Worm (Caenorhabditis elegans) whole organism, L1 larva: Measurements from ENCODE around the gene T24C4.10.

Experiments
- C04F5.9 ChIP-seq: sonication (generic microtip); optimal IDR thresholded peaks from 2 replicates; lab custom pipeline; 2016; ENCODE audit warnings: missing genetic modification characterization, missing compliant biosample characterization
- C34B4.2 ChIP-seq: sonication (generic microtip); optimal IDR thresholded peaks from 2 replicates; lab custom pipeline; 2017; ENCODE audit warnings: mild to moderate bottlenecking, missing genetic modification characterization, missing compliant biosample characterization
- F16B12.6 ChIP-seq: fragments of 150-350 bp; optimal IDR thresholded peaks from 2 replicates; lab custom pipeline; 2014; ENCODE audit warnings: missing biosample characterization, missing genetic modification characterization
- Y116A8C.19 ChIP-seq: sonication (generic microtip); optimal IDR thresholded peaks from 2 replicates; lab custom pipeline; 2016; ENCODE audit warnings: missing compliant biosample characterization, missing genetic modification characterization, borderline replicate concordance
- aha-1 ChIP-seq: fragments of 150-350 bp; optimal IDR thresholded peaks from 2 replicates; lab custom pipeline; 2014; ENCODE audit warnings: missing biosample characterization, missing genetic modification characterization
- blmp-1 ChIP-seq: fragments of 150-350 bp; optimal IDR thresholded peaks from 2 replicates; lab custom pipeline; 2014; ENCODE audit warnings: missing biosample characterization, missing genetic modification characterization
- ceh-88 ChIP-seq: fragments of 200-800 bp; sonication (Bioruptor generic); IDR thresholded peaks from 2 replicates; pipeline ENCODE4 v1.3.6; 2022; ENCODE audit warnings: missing genetic modification characterization, missing compliant biosample characterization
- ceh-90 ChIP-seq: sonication (generic microtip); optimal IDR thresholded peaks from 2 replicates; lab custom pipeline; 2016; ENCODE audit warnings: missing genetic modification characterization, missing compliant biosample characterization
- ces-1 ChIP-seq: fragments of 150-350 bp; optimal IDR thresholded peaks from 2 replicates; lab custom pipeline; 2014; ENCODE audit warnings: missing biosample characterization, missing genetic modification reagents, missing genetic modification characterization
- dpl-1 ChIP-seq, 3 experiments: fragments of 150-350 bp in 2 of 3; sonication (generic microtip) in 1 of 3; optimal IDR thresholded peaks; 2 replicates each; lab custom pipeline; 2014 to 2017; ENCODE audit warnings: missing biosample characterization in 3 of 3, missing genetic modification characterization in 3 of 3, missing genetic modification reagents in 3 of 3
- dsc-1 ChIP-seq: sonication (generic microtip); optimal IDR thresholded peaks from 2 replicates; lab custom pipeline; 2016; ENCODE audit warnings: mild to moderate bottlenecking, missing genetic modification characterization, missing compliant biosample characterization
- efl-1 ChIP-seq, 4 experiments: fragments of 150-350 bp; optimal IDR thresholded peaks in 3 of 4; peaks in 1 of 4; 1 replicate in 1 of 4; 2 replicates in 3 of 4; lab custom pipeline; 2014; ENCODE audit warnings: missing biosample characterization in 2 of 4, missing genetic modification characterization in 2 of 4, missing genetic modification reagents in 2 of 4
- egl-13 ChIP-seq: sonication (generic microtip); optimal IDR thresholded peaks from 2 replicates; lab custom pipeline; 2016; ENCODE audit warnings: missing genotype, missing genetic modification reagents, missing genetic modification characterization, missing compliant biosample characterization
- egl-27 ChIP-seq, 2 experiments: fragments of 150-350 bp in 1 of 2; sonication (generic microtip); optimal IDR thresholded peaks; 3 replicates each; lab custom pipeline; 2017 to 2018; ENCODE audit warnings: missing biosample characterization in 2 of 2, missing genetic modification characterization in 2 of 2, missing genetic modification reagents in 2 of 2
- elt-3 ChIP-seq, 6 experiments: fragments of 150-350 bp in 1 of 6; sonication (generic microtip); optimal IDR thresholded peaks; 2 replicates each; lab custom pipeline; 2017 to 2018; ENCODE audit warnings: missing biosample characterization in 6 of 6, missing genetic modification characterization in 6 of 6, inconsistent platforms in 1 of 6
- ets-5 ChIP-seq: fragments of 200-800 bp; sonication (Bioruptor generic); IDR thresholded peaks from 2 replicates; pipeline ENCODE4 v1.3.6; 2022; ENCODE audit warnings: missing genetic modification characterization, missing compliant biosample characterization
- fkh-4 ChIP-seq: sonication (generic microtip); optimal IDR thresholded peaks from 2 replicates; lab custom pipeline; 2016; ENCODE audit warnings: missing compliant biosample characterization, missing genetic modification characterization, borderline replicate concordance
- fos-1 ChIP-seq: fragments of 150-350 bp; optimal IDR thresholded peaks from 2 replicates; lab custom pipeline; 2014; ENCODE audit warnings: missing biosample characterization, missing genetic modification characterization
- grh-1 ChIP-seq: fragments of 200-800 bp; sonication (Bioruptor generic); IDR thresholded peaks from 2 replicates; pipeline ENCODE4 v1.3.6; 2022; ENCODE audit warnings: missing genetic modification reagents, missing genetic modification characterization, missing compliant biosample characterization
- hlh-17 ChIP-seq: fragments of 200-800 bp; sonication (Bioruptor generic); optimal IDR thresholded peaks from 2 replicates; lab custom pipeline; 2018; ENCODE audit warnings: missing genetic modification characterization, mild to moderate bottlenecking, missing compliant biosample characterization, moderate library complexity, borderline replicate concordance
- isw-1 ChIP-seq: fragments of 200-800 bp; sonication (Bioruptor generic); IDR thresholded peaks from 2 replicates; pipeline ENCODE4 v1.3.6; 2022; ENCODE audit warnings: missing genetic modification characterization, missing compliant biosample characterization
- jun-1 ChIP-seq: fragments of 150-350 bp; optimal IDR thresholded peaks from 2 replicates; lab custom pipeline; 2014; ENCODE audit warnings: missing biosample characterization, missing genetic modification reagents, missing genetic modification characterization
- lin-13 ChIP-seq: fragments of 150-350 bp; optimal IDR thresholded peaks from 2 replicates; lab custom pipeline; 2014; ENCODE audit warnings: missing biosample characterization, missing genetic modification reagents, missing genetic modification characterization
- lin-15B ChIP-seq: fragments of 150-350 bp; sonication (generic microtip); optimal IDR thresholded peaks from 3 replicates; lab custom pipeline; 2014; ENCODE audit warnings: missing biosample characterization, missing genetic modification characterization
- lin-35 ChIP-seq, 2 experiments: fragments of 150-350 bp; optimal IDR thresholded peaks; 2 replicates each; lab custom pipeline; 2014; ENCODE audit warnings: missing biosample characterization in 2 of 2, missing genetic modification characterization in 2 of 2, missing genetic modification reagents in 2 of 2
- lin-39 ChIP-seq: fragments of 150-350 bp; optimal IDR thresholded peaks from 2 replicates; lab custom pipeline; 2014; ENCODE audit warnings: missing biosample characterization, missing genetic modification reagents, missing genetic modification characterization
- lir-3 ChIP-seq: sonication (generic microtip); optimal IDR thresholded peaks from 2 replicates; lab custom pipeline; 2016; ENCODE audit warnings: mild to moderate bottlenecking, missing genetic modification characterization, moderate library complexity, missing compliant biosample characterization; ENCODE audit not compliant: poor library complexity
- mab-9 ChIP-seq: fragments of 200-800 bp; sonication (Bioruptor generic); IDR thresholded peaks from 2 replicates; pipeline ENCODE4 v1.3.6; 2022; ENCODE audit warnings: missing genetic modification reagents, missing genetic modification characterization, missing compliant biosample characterization
- mef-2 ChIP-seq: fragments of 150-350 bp; optimal IDR thresholded peaks from 2 replicates; lab custom pipeline; 2014; ENCODE audit warnings: missing biosample characterization, missing genetic modification characterization
- nhr-19 ChIP-seq: fragments of 200-800 bp; sonication (Bioruptor generic); conservative IDR thresholded peaks from 2 replicates; pipeline ENCODE4 v1.3.6; 2022; ENCODE audit warnings: missing genetic modification characterization, missing compliant biosample characterization
- nhr-20 ChIP-seq: sonication (generic microtip); optimal IDR thresholded peaks from 2 replicates; lab custom pipeline; 2016; ENCODE audit warnings: mild to moderate bottlenecking, missing genetic modification characterization, missing compliant biosample characterization
- nhr-237 ChIP-seq: fragments of 150-350 bp; optimal IDR thresholded peaks from 2 replicates; lab custom pipeline; 2014; ENCODE audit warnings: missing biosample characterization, missing genetic modification characterization
- nhr-28 ChIP-seq: fragments of 150-350 bp; optimal IDR thresholded peaks from 2 replicates; lab custom pipeline; 2014; ENCODE audit warnings: missing biosample characterization, missing genetic modification characterization
- nhr-71 ChIP-seq: sonication (generic microtip); optimal IDR thresholded peaks from 2 replicates; lab custom pipeline; 2016; ENCODE audit warnings: mild to moderate bottlenecking, missing genetic modification characterization, moderate library complexity, missing compliant biosample characterization
- nhr-85 ChIP-seq: sonication (generic microtip); peaks from one replicate; lab custom pipeline; 2016; ENCODE audit warnings: missing genetic modification characterization, inconsistent platforms, missing compliant biosample characterization
- nhr-90 ChIP-seq: sonication (generic microtip); optimal IDR thresholded peaks from 2 replicates; lab custom pipeline; 2016; ENCODE audit warnings: mild to moderate bottlenecking, missing genetic modification characterization, missing compliant biosample characterization; ENCODE audit not compliant: poor library complexity
- pag-3 ChIP-seq: sonication (generic microtip); optimal IDR thresholded peaks from 2 replicates; lab custom pipeline; 2017; ENCODE audit warnings: missing genetic modification characterization, mild to moderate bottlenecking, missing compliant biosample characterization, antibody characterized with exemption, borderline replicate concordance; ENCODE audit not compliant: insufficient read depth
- pax-3 ChIP-seq: fragments of 200-800 bp; sonication (Bioruptor generic); optimal IDR thresholded peaks from 2 replicates; lab custom pipeline; 2018; ENCODE audit warnings: mild to moderate bottlenecking, missing genetic modification characterization, moderate library complexity, missing compliant biosample characterization
- pqm-1 ChIP-seq: sonication (generic microtip); optimal IDR thresholded peaks from 3 replicates; lab custom pipeline; 2017; ENCODE audit warnings: missing biosample characterization, missing genetic modification characterization
- skn-1 ChIP-seq: fragments of 150-350 bp; optimal IDR thresholded peaks from 2 replicates; lab custom pipeline; 2014; ENCODE audit warnings: missing biosample characterization, missing genetic modification characterization
- snpc-4 ChIP-seq: fragments of 150-350 bp; optimal IDR thresholded peaks from 2 replicates; lab custom pipeline; 2014; ENCODE audit warnings: missing biosample characterization, missing genetic modification characterization
- sptf-1 ChIP-seq: fragments of 150-350 bp; optimal IDR thresholded peaks from 2 replicates; lab custom pipeline; 2014; ENCODE audit warnings: missing biosample characterization, missing genetic modification characterization
- tlp-1 ChIP-seq: fragments of 150-350 bp; optimal IDR thresholded peaks from 2 replicates; lab custom pipeline; 2014; ENCODE audit warnings: missing biosample characterization, missing genetic modification characterization
- unc-130 ChIP-seq: fragments of 150-350 bp; optimal IDR thresholded peaks from 2 replicates; lab custom pipeline; 2017; ENCODE audit warnings: missing biosample characterization, missing genetic modification characterization, inconsistent platforms
- unc-30 ChIP-seq: sonication (generic microtip); optimal IDR thresholded peaks from 2 replicates; lab custom pipeline; 2017; ENCODE audit warnings: missing biosample characterization, missing genetic modification characterization
- unc-62 ChIP-seq: fragments of 150-350 bp; optimal IDR thresholded peaks from 2 replicates; lab custom pipeline; 2014; ENCODE audit warnings: missing biosample characterization, missing genetic modification reagents, missing genetic modification characterization
- unc-86 ChIP-seq: sonication (generic microtip); optimal IDR thresholded peaks from 2 replicates; lab custom pipeline; 2016; ENCODE audit warnings: missing genetic modification characterization, missing compliant biosample characterization
- unc-98 ChIP-seq: fragments of 200-800 bp; sonication (Bioruptor generic); IDR thresholded peaks from 2 replicates; pipeline ENCODE4 v1.3.6; 2022; ENCODE audit warnings: missing genetic modification characterization, missing compliant biosample characterization
- zag-1 ChIP-seq: fragments of 150-350 bp; optimal IDR thresholded peaks from 2 replicates; lab custom pipeline; 2014; ENCODE audit warnings: missing biosample characterization, missing genetic modification characterization

The T24C4.10 gene

DNA sequence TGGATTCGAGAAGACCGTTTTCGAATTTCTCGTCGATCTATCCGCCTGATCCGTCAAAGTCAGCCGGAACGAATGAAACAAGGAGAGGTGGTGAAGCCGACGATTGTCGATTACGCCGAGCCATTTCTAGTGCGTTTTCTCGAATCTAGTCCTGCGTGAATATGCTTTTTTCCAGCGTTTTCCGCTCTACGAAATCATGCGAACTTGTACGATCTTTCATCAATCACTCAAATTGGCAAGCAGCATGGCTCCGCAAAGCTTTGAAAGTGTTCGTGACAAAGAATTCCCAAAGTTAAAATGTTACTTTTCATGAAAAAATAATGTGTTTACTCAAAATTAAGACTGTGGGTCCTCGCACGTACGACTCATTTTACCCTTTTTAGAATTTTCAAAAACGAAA is 5.9 kb upstream of the T24C4.10 start:
- TF ChIP-seq F16B12.6 (tag; lab: Kevin White, UChicago) (no peak), lin-13 (no peak), hlh-17 (GFP tag; lab: Kevin White, UChicago) (no peak), dsc-1 (no peak), fkh-4 (no peak), unc-30 (tag; lab: Kevin White, UChicago) (no peak), sptf-1 (no peak), lin-15B (tag; lab: Kevin White, UChicago) (no peak), egl-27 (tag; optimal IDR thresholded peaks at IDR 0.05; lab: Kevin White, UChicago) (no peak), ceh-88 (GFP tag; lab: Robert Waterston, UW) (no peak), pqm-1 (tag; lab: Kevin White, UChicago) (no peak), nhr-20 (tag; lab: Kevin White, UChicago) (no peak), unc-86 (no peak)

DNA sequence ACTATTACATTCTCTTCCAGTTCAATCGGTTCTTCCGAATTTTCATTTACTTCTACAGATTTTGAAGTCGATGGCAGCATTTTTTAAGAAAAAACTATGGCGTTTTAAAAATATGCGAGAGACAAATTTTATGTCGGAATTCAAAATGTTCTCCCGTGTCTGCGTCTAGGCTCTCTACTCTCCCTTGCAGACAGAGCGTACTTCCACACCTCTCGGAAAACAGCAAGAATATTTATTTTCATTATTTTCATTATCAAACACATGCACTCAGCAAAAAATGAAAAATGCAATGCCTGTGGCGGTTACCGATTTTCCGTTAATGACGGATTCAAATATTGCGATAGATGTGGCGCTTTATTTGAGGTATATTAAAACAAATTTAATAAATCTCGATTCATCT is 4.5 kb upstream of the T24C4.10 start, which contains the start of the genes ztf-18 and F23H11.2:
Gene ztf-18, minus strand, starts transcription at position 188 of the 400 bp plus-strand sequence.
Gene F23H11.2, plus strand, starts transcription at position 223 of the 400 bp plus-strand sequence.
- TF ChIP-seq Y116A8C.19 (tag; lab: Kevin White, UChicago) (no peak), grh-1 (GFP tag; lab: Robert Waterston, UW) (no peak), dsc-1 (no peak), egl-13 (tag; lab: Kevin White, UChicago) (no peak), nhr-71 (no peak), tlp-1 (no peak), skn-1 (tag; lab: Kevin White, UChicago) (no peak), ets-5 (GFP tag; lab: Robert Waterston, UW) (no peak), lin-39 (tag; lab: Kevin White, UChicago) (no peak), lin-35 (GFP tag; optimal IDR thresholded peaks at IDR 0.05; lab: Kevin White, UChicago) (peak in 1 of 2 experiments; percentile 43), unc-86 (no peak), unc-130 (tag; lab: Kevin White, UChicago) (no peak), zag-1 (tag; lab: Kevin White, UChicago) (no peak), nhr-85 (tag; lab: Kevin White, UChicago) (no peak), unc-62 (GFP tag; lab: Kevin White, UChicago) (no peak), unc-98 (no peak), pag-3 (tag; lab: Kevin White, UChicago) (no peak), C04F5.9 (no peak), nhr-20 (tag; lab: Kevin White, UChicago) (no peak), mab-9 (GFP tag; lab: Robert Waterston, UW) (no peak), isw-1 (GFP tag; lab: Robert Waterston, UW) (no peak), nhr-19 (GFP tag; lab: Robert Waterston, UW) (no peak), pax-3 (tag; lab: Kevin White, UChicago) (no peak), nhr-90 (tag; lab: Kevin White, UChicago) (no peak), C34B4.2 (tag; lab: Kevin White, UChicago) (no peak), nhr-237 (tag; lab: Kevin White, UChicago) (no peak), efl-1 (optimal IDR thresholded peaks at IDR 0.05; lab: Kevin White, UChicago) (no peak), efl-1 (GFP tag; optimal IDR thresholded peaks at IDR 0.05 in 1 of 2; lab: Kevin White, UChicago) (peak; percentile 10 to 71), jun-1 (tag; lab: Kevin White, UChicago) (no peak), fos-1 (no peak), aha-1 (no peak), dpl-1 (GFP tag; optimal IDR thresholded peaks at IDR 0.05; lab: Kevin White, UChicago) (peak in 2 of 3 experiments; percentile 7 to 18), elt-3 (tag; optimal IDR thresholded peaks at IDR 0.05; lab: Kevin White, UChicago) (no peak), ces-1 (GFP tag; lab: Kevin White, UChicago) (no peak), lir-3 (tag; lab: Kevin White, UChicago) (no peak), mef-2 (tag; lab: Kevin White, UChicago) (no peak), snpc-4 (tag; lab: Kevin White, UChicago) (no peak), lin-13 (no peak), ceh-90 (tag; lab: Kevin White, UChicago) (no peak), blmp-1 (peak; percentile 37), lin-15B (tag; lab: Kevin White, UChicago) (peak; percentile 1), hlh-17 (GFP tag; lab: Kevin White, UChicago) (no peak), nhr-28 (tag; lab: Kevin White, UChicago) (no peak)
- TF ChIP-seq, all 84 proteins: peak for 5
